Worm (Caenorhabditis elegans) whole organism, L4 larva: ENCODE data around the gene scav-1.

Experiments
- aha-1 ChIP-seq: fragments of 150-350 bp; peaks from one replicate; lab custom pipeline; 2014; ENCODE audit warnings: missing biosample characterization, missing genetic modification characterization
- cey-2 ChIP-seq: sonication (generic microtip); optimal IDR thresholded peaks from 3 replicates; lab custom pipeline; 2017; ENCODE audit warnings: missing genetic modification characterization, mild to moderate bottlenecking, missing compliant biosample characterization, antibody characterized with exemption, borderline replicate concordance; ENCODE audit not compliant: insufficient read depth
- daf-19 ChIP-seq: fragments of 200-800 bp; sonication (Bioruptor generic); conservative IDR thresholded peaks from 2 replicates; pipeline ENCODE4 v1.3.6; 2022; ENCODE audit warnings: missing genetic modification characterization, missing compliant biosample characterization
- lin-29 ChIP-seq: fragments of 200-800 bp; sonication (Bioruptor generic); IDR thresholded peaks from 2 replicates; pipeline ENCODE4 v1.3.6; 2022; ENCODE audit warnings: missing genetic modification reagents, missing genetic modification characterization, missing compliant biosample characterization
- mep-1 ChIP-seq: fragments of 150-350 bp; sonication (generic microtip); optimal IDR thresholded peaks from 3 replicates; lab custom pipeline; 2014; ENCODE audit warnings: missing biosample characterization, missing genetic modification characterization
- nhr-11 ChIP-seq: fragments of 150-350 bp; optimal IDR thresholded peaks from 2 replicates; lab custom pipeline; 2014; ENCODE audit warnings: missing biosample characterization, missing genetic modification characterization
- nhr-28 ChIP-seq: fragments of 150-350 bp; optimal IDR thresholded peaks from 2 replicates; lab custom pipeline; 2014; ENCODE audit warnings: missing biosample characterization, missing genetic modification characterization
- saeg-2 ChIP-seq: fragments of 200-800 bp; sonication (Bioruptor generic); IDR thresholded peaks from 2 replicates; pipeline ENCODE4 v1.3.6; 2022; ENCODE audit warnings: missing genetic modification reagents, missing genetic modification characterization, missing compliant biosample characterization
- tag-97 ChIP-seq: fragments of 200-800 bp; sonication (Bioruptor generic); IDR thresholded peaks from 2 replicates; pipeline ENCODE4 v1.3.6; 2022; ENCODE audit warnings: missing genetic modification characterization, missing compliant biosample characterization

DNA sequence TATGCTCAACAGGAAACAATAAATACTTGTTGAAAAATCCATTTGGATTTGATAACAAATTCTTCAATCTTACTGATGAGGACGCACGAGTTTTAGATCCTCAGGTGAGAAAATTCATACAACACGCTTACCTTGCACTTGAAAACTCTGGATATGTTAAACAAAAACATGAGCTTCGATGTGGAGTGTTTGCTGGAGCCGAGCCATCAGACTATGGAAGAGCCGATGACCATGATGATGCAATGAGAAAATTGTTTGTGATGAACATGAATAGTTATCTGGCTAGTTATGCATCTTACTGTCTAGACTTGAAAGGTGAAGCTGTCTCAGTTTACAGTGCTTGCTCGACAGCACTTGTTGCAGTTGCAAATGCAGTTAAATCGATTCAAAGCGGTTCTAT lies 33.5 kb upstream of the scav-1 start:
- TF ChIP-seq aha-1 (tag; lab: Kevin White, UChicago) (no peak), cey-2 (tag; lab: Kevin White, UChicago) (no peak), lin-29 (GFP tag; lab: Robert Waterston, UW) (no peak), tag-97 (no peak), mep-1 (tag; lab: Kevin White, UChicago) (no peak), daf-19 (GFP tag; lab: Robert Waterston, UW) (no peak), saeg-2 (GFP tag; lab: Robert Waterston, UW) (no peak), nhr-28 (tag; lab: Kevin White, UChicago) (no peak), nhr-11 (tag; lab: Kevin White, UChicago) (no peak)
